Worm (Caenorhabditis elegans): ENCODE measurements around the gene F54D12.2.

Gene F54D12.2

DNA sequence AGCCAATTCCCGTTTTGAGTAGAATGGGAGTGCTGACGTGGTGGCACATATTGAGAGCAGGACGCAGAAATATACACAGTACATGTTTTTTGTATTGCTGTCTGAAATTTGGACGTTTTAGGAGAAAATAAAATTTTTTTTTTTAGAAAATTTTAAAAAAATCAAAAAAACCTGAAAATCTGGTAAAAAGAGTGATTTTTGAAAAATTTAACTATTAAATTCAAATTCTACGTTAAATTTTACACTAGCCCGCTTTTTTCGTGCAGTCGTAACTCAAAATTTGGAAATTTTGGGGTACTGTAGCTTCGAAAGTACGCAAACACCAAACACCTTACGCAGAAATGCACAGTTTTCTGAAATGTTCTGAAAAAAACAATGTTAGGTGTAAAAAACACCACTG lies 40.6 kb upstream of the F54D12.2 start, which contains the start of gene C13A10.2:
C13A10.2 (minus strand) TSS at position 101 of the 400 bp plus-strand sequence.
- TF ChIP-seq aha-1 (tag) (peak; percentile 12), lin-13 (GFP tag; optimal IDR thresholded peaks at IDR 0.05) (peak; percentile 70), cey-2 (tag; optimal IDR thresholded peaks at IDR 0.05; ENCODE audit: borderline replicate concordance, insufficient read depth) (no peak)

ce11 chrII:1360257-1360656 lies 38.2 kb upstream of the F54D12.2 start:
- TF ChIP-seq snpc-1.2 (GFP tag; IDR thresholded peaks at IDR 0.05) (no peak), aha-1 (tag) (peak; percentile 18), hmg-1.1 (GFP tag; IDR thresholded peaks at IDR 0.05) (0 out of 2 replicates have a peak, but pooled peaks have one; percentile 33), unc-62 (GFP tag; optimal IDR thresholded peaks at IDR 0.05 in 1 of 2) (peak in 1 of 2 experiments; percentile 85), unc-62 (tag; optimal IDR thresholded peaks at IDR 0.05) (no peak), tag-97 (GFP tag; IDR thresholded peaks at IDR 0.05) (no peak)

DNA sequence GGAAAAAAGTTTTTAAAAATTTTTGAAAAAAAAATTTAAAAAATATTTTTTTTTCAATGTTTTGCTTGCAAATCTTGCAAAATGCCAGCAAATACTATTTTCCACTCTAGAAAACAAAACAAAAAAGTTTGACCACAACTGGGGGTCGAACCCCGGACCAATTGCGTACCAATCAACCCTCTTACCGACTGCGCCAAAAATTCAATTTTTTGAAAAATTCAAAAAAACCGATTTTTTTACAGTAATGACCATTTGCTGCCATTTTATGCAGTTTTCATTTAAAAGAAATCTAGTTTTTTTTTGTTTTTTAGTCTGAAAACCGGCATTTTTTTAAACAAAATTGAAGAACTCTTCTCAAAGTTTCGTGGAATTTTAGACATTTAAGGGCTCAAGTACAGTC lies 36.1 kb upstream of the F54D12.2 start:
- no peak for TF ChIP-seq vab-7 (GFP tag; IDR thresholded peaks at IDR 0.05)
- TF ChIP-seq lin-38 (GFP tag; IDR thresholded peaks at IDR 0.05), result no peak
- no peak for TF ChIP-seq zag-1 (tag; optimal IDR thresholded peaks at IDR 0.05)
- no peak for TF ChIP-seq mxl-2 (GFP tag; conservative IDR thresholded peaks at IDR 0.05)
- no peak for TF ChIP-seq F10B5.3 (tag; optimal IDR thresholded peaks at IDR 0.05)
- TF ChIP-seq Y48G9A.11 (GFP tag; IDR thresholded peaks at IDR 0.05), result no peak

DNA sequence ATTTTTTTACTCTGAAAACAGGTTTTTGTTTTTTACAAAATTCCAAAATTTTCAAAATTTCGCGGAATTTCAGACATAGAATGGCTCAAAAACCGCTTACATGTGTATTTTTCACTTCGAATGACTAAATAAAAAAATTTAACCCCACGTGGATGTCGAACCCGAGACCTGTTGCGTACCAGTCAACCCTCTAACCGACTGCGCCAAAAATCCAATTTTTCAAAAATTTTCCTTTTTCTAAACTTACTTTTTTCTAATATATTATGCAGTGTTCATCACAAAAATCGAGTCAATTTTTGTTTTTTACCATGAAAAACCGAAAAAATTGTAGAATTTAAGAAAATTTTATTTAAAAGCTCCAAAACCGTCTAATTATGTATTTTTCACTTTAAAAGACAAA lies 32.5 kb upstream of the F54D12.2 start:
- TF ChIP-seq jun-1 (tag; optimal IDR thresholded peaks at IDR 0.05) (no peak), dmd-8 (GFP tag; IDR thresholded peaks at IDR 0.05) (no peak), lin-29 (GFP tag; IDR thresholded peaks at IDR 0.05) (no peak), ztf-7 (tag; optimal IDR thresholded peaks at IDR 0.05) (no peak), dmd-9 (GFP tag; IDR thresholded peaks at IDR 0.05) (no peak), pha-4 (GFP tag; IDR thresholded peaks at IDR 0.05) (no peak), pha-4 (tag; optimal IDR thresholded peaks at IDR 0.05) (no peak), aly-2 (tag; optimal IDR thresholded peaks at IDR 0.05) (no peak), ceh-62 (tag; optimal IDR thresholded peaks at IDR 0.05) (no peak), nhr-237 (tag; optimal IDR thresholded peaks at IDR 0.05) (no peak), tra-1 (GFP tag; IDR thresholded peaks at IDR 0.05) (no peak), nhr-76 (tag; optimal IDR thresholded peaks at IDR 0.05) (no peak), fos-1 (tag; optimal IDR thresholded peaks at IDR 0.05) (no peak), snpc-1.2 (GFP tag; IDR thresholded peaks at IDR 0.05) (no peak), skn-1 (tag; optimal IDR thresholded peaks at IDR 0.05) (no peak), ZK546.5 (tag; optimal IDR thresholded peaks at IDR 0.05) (no peak), F37D6.2 (tag; optimal IDR thresholded peaks at IDR 0.05) (no peak), spr-1 (tag; optimal IDR thresholded peaks at IDR 0.05) (no peak), nhr-25 (tag; optimal IDR thresholded peaks at IDR 0.05; ENCODE audit: borderline replicate concordance, insufficient read depth) (no peak), unc-39 (tag; optimal IDR thresholded peaks at IDR 0.05) (no peak), ceh-32 (tag; optimal IDR thresholded peaks at IDR 0.05; ENCODE audit: poor library complexity) (no peak)

DNA sequence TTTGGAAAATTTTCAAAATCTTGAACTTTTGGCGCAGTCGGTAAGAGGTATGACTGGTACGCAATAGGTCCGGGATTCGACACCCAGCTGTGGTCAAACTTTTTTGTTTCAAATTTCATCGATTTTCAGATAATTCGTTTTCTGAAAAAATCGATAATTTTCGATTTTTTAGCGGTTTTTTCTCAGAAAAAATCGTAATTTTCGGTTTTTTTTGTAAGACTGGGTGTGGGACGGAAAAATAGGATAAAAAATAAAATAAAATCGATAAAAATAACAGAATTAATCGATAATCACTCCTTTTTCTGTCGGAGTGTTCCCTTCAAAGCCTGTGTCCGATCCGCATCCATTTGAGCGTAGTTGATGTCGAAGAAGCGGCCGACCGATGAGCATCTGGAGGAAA lies 29.7 kb upstream of the F54D12.2 start:
- TF ChIP-seq ceh-28 (tag; optimal IDR thresholded peaks at IDR 0.05), result peak; percentile 54
- TF ChIP-seq mxl-2 (GFP tag; conservative IDR thresholded peaks at IDR 0.05), result no peak
- no peak for TF ChIP-seq aly-2 (tag; optimal IDR thresholded peaks at IDR 0.05)
